Fruit fly (Drosophila melanogaster) whole organism, embryonic: ENCODE results near the gene mRpL30.

Experiments
- ATbp ChIP-seq: fragments of 200-800 bp; sonication (Bioruptor generic); optimal IDR thresholded peaks from 2 replicates; lab custom pipeline; 2017; ENCODE audit warnings: missing biosample characterization, mild to moderate bottlenecking, missing genetic modification characterization, missing genetic modification reagents
- Abd-B ChIP-seq: fragments of 200-800 bp; sonication (Bioruptor generic); optimal IDR thresholded peaks from 2 replicates; lab custom pipeline; 2018; ENCODE audit warnings: missing biosample characterization, mild to moderate bottlenecking, missing genetic modification characterization, moderate library complexity
- BEAF-32 ChIP-seq: fragments of 200-800 bp; sonication (Bioruptor generic); optimal IDR thresholded peaks from 3 replicates; lab custom pipeline; 2017; ENCODE audit warnings: missing biosample characterization, missing genetic modification characterization, mild to moderate bottlenecking, moderate library complexity, missing genetic modification reagents
- Bteb2 ChIP-seq: fragments of 200-800 bp; sonication (Bioruptor generic); optimal IDR thresholded peaks from 2 replicates; lab custom pipeline; 2016; ENCODE audit warnings: missing biosample characterization, missing genetic modification characterization
- C15 ChIP-seq: fragments of 200-800 bp; sonication (Bioruptor generic); IDR thresholded peaks from 3 replicates; pipeline ENCODE4 v1.3.6; 2022; ENCODE audit warnings: missing biosample characterization, missing genetic modification characterization
- CG10267 ChIP-seq: fragments of 200-800 bp; sonication (Bioruptor generic); optimal IDR thresholded peaks from 2 replicates; lab custom pipeline; 2018; ENCODE audit warnings: missing biosample characterization, mild to moderate bottlenecking, missing genetic modification characterization, moderate library complexity
- CG10959 ChIP-seq: fragments of 200-800 bp; sonication (Bioruptor generic); IDR thresholded peaks from 2 replicates; pipeline ENCODE4 v1.3.6; 2022; ENCODE audit warnings: missing biosample characterization, missing genetic modification characterization
- CG14710 ChIP-seq: fragments of 200-800 bp; sonication (Bioruptor generic); optimal IDR thresholded peaks from 3 replicates; lab custom pipeline; 2019; ENCODE audit warnings: missing biosample characterization, mild to moderate bottlenecking, missing genetic modification characterization, moderate library complexity
- CG15696 ChIP-seq: fragments of 200-800 bp; sonication (Bioruptor generic); optimal IDR thresholded peaks from 2 replicates; lab custom pipeline; 2019; ENCODE audit warnings: missing biosample characterization, mild to moderate bottlenecking, missing genetic modification characterization, moderate library complexity
- CG1603 ChIP-seq: fragments of 200-800 bp; sonication (Bioruptor generic); optimal IDR thresholded peaks from 2 replicates; lab custom pipeline; 2019; ENCODE audit warnings: missing biosample characterization, mild to moderate bottlenecking, missing genetic modification characterization, moderate library complexity
- CG16813 ChIP-seq: fragments of 200-800 bp; sonication (Bioruptor generic); IDR thresholded peaks from 3 replicates; pipeline ENCODE4 v1.3.6; 2022; ENCODE audit warnings: missing biosample characterization, missing genetic modification characterization; ENCODE audit not compliant: partially characterized antibody
- CG17186 ChIP-seq: fragments of 200-800 bp; sonication (Bioruptor generic); optimal IDR thresholded peaks from 3 replicates; lab custom pipeline; 2017; ENCODE audit warnings: missing biosample characterization, missing genetic modification reagents, missing genetic modification characterization
- CG1832 ChIP-seq: fragments of 200-800 bp; sonication (Bioruptor generic); optimal IDR thresholded peaks from 2 replicates; lab custom pipeline; 2017; ENCODE audit warnings: missing biosample characterization, mild to moderate bottlenecking, missing genetic modification characterization, inconsistent platforms
- CG2712 ChIP-seq: fragments of 200-800 bp; optimal IDR thresholded peaks from 3 replicates; lab custom pipeline; 2019; ENCODE audit warnings: missing biosample characterization, mild to moderate bottlenecking, missing genetic modification characterization, moderate library complexity
- CG30403 ChIP-seq: fragments of 200-800 bp; sonication (Bioruptor generic); optimal IDR thresholded peaks from 3 replicates; lab custom pipeline; 2016; ENCODE audit warnings: missing biosample characterization, missing genetic modification characterization
- CG32772 ChIP-seq: fragments of 200-800 bp; sonication (Bioruptor generic); IDR thresholded peaks from 2 replicates; pipeline ENCODE4 v1.3.6; 2022; ENCODE audit warnings: missing biosample characterization, missing genetic modification characterization
- CG4854 ChIP-seq: fragments of 200-800 bp; sonication (Bioruptor generic); optimal IDR thresholded peaks from 2 replicates; lab custom pipeline; 2016; ENCODE audit warnings: missing biosample characterization, missing genetic modification characterization, inconsistent platforms
- CG5180 ChIP-seq: fragments of 200-800 bp; sonication (Bioruptor generic); optimal IDR thresholded peaks from 3 replicates; lab custom pipeline; 2017; ENCODE audit warnings: missing biosample characterization, missing genetic modification characterization, mild to moderate bottlenecking, moderate library complexity, missing genetic modification reagents
- CG6175 ChIP-seq: fragments of 200-800 bp; sonication (Bioruptor generic); IDR thresholded peaks from 3 replicates; pipeline ENCODE4 v1.3.6; 2022; ENCODE audit warnings: missing biosample characterization, missing genetic modification characterization
- CG7357 ChIP-seq: fragments of 200-800 bp; sonication (Bioruptor generic); IDR thresholded peaks from 3 replicates; pipeline ENCODE4 v1.3.6; 2022; ENCODE audit warnings: missing biosample characterization, missing genetic modification characterization
- CG7745 ChIP-seq: fragments of 200-800 bp; sonication (Bioruptor generic); optimal IDR thresholded peaks from 2 replicates; lab custom pipeline; 2018; ENCODE audit warnings: missing biosample characterization, mild to moderate bottlenecking, missing genetic modification characterization, moderate library complexity
- CG7786 ChIP-seq: fragments of 200-800 bp; sonication (Bioruptor generic); optimal IDR thresholded peaks from 2 replicates; lab custom pipeline; 2016; ENCODE audit warnings: missing biosample characterization, missing genetic modification characterization
- CG9215 ChIP-seq: fragments of 200-800 bp; sonication (Bioruptor generic); IDR thresholded peaks from 2 replicates; pipeline ENCODE4 v1.3.6; 2022; ENCODE audit warnings: missing biosample characterization, missing genetic modification characterization
- CG9727 ChIP-seq: fragments of 200-800 bp; sonication (Bioruptor generic); optimal IDR thresholded peaks from 3 replicates; lab custom pipeline; 2017; ENCODE audit warnings: missing biosample characterization, mild to moderate bottlenecking, missing genetic modification characterization
- Ets65A ChIP-seq: fragments of 200-800 bp; sonication (Bioruptor generic); peaks from one replicate; lab custom pipeline; 2016; ENCODE audit warnings: missing biosample characterization, missing genetic modification characterization
- Mad ChIP-seq: fragments of 200-800 bp; sonication (Bioruptor generic); optimal IDR thresholded peaks from 2 replicates; lab custom pipeline; 2016; ENCODE audit warnings: missing biosample characterization, missing genetic modification characterization
- Myb ChIP-seq: fragments of 200-800 bp; sonication (Bioruptor generic); optimal IDR thresholded peaks from 2 replicates; lab custom pipeline; 2016; ENCODE audit warnings: missing biosample characterization, missing genetic modification characterization
- Optix ChIP-seq: fragments of 200-800 bp; sonication (Bioruptor generic); IDR thresholded peaks from 3 replicates; pipeline ENCODE4 v1.3.6; 2022; ENCODE audit warnings: missing biosample characterization, missing genetic modification characterization
- Ptx1 ChIP-seq: fragments of 200-800 bp; sonication (Bioruptor generic); IDR thresholded peaks from 2 replicates; pipeline ENCODE4 v1.3.6; 2022; ENCODE audit warnings: missing biosample characterization, missing genetic modification characterization
- Trl ChIP-seq, 3 experiments: fragments of >200 bp in 2 of 3; fragments of 200-800 bp in 1 of 3; sonication (Bioruptor generic) in 1 of 3; optimal IDR thresholded peaks; 2 replicates in 1 of 3; 3 replicates in 2 of 3; lab custom pipeline; 2016 to 2017; ENCODE audit warnings: missing biosample characterization in 1 of 3, missing genetic modification characterization in 1 of 3
- Xrp1 ChIP-seq: fragments of 200-800 bp; sonication (Bioruptor generic); IDR thresholded peaks from 2 replicates; pipeline ENCODE4 v1.3.6; 2022; ENCODE audit warnings: missing biosample characterization, missing genetic modification characterization
- al ChIP-seq: fragments of 200-800 bp; sonication (Bioruptor generic); IDR thresholded peaks from 2 replicates; pipeline ENCODE4 v1.3.6; 2022; ENCODE audit warnings: missing biosample characterization, missing genetic modification characterization
- bbx ChIP-seq: fragments of 200-800 bp; sonication (Bioruptor generic); IDR thresholded peaks from 2 replicates; pipeline ENCODE4 v1.3.6; 2022; ENCODE audit warnings: missing biosample characterization, missing genetic modification characterization; ENCODE audit not compliant: partially characterized antibody
- dan ChIP-seq: fragments of 200-800 bp; sonication (Bioruptor generic); IDR thresholded peaks from 2 replicates; pipeline ENCODE4 v1.3.6; 2022; ENCODE audit warnings: missing biosample characterization, missing genetic modification characterization
- dysf ChIP-seq: fragments of 200-800 bp; sonication (Bioruptor generic); IDR thresholded peaks from 3 replicates; pipeline ENCODE4 v1.3.6; 2022; ENCODE audit warnings: missing biosample characterization, missing genetic modification characterization
- fd102C ChIP-seq: fragments of 200-800 bp; sonication (Bioruptor generic); optimal IDR thresholded peaks from 2 replicates; lab custom pipeline; 2018; ENCODE audit warnings: missing biosample characterization, mild to moderate bottlenecking, missing genetic modification characterization, moderate library complexity
- jing ChIP-seq: fragments of 200-800 bp; sonication (Bioruptor generic); optimal IDR thresholded peaks from 2 replicates; lab custom pipeline; 2018; ENCODE audit warnings: missing biosample characterization, mild to moderate bottlenecking, missing genetic modification characterization
- kay ChIP-seq: fragments of 200-800 bp; sonication (Bioruptor generic); optimal IDR thresholded peaks from 2 replicates; lab custom pipeline; 2016; ENCODE audit warnings: missing biosample characterization, missing genetic modification characterization
- lov ChIP-seq, 2 experiments: fragments of 200-800 bp in 1 of 2; fragments of >200 bp in 1 of 2; sonication (Bioruptor generic) in 1 of 2; IDR thresholded peaks in 1 of 2; optimal IDR thresholded peaks in 1 of 2; 2 replicates in 1 of 2; 3 replicates in 1 of 2; pipeline versions ENCODE4 v1.3.6 to Lab custom; 2017 to 2022; ENCODE audit warnings: missing biosample characterization in 1 of 2, missing genetic modification characterization in 1 of 2
- mld ChIP-seq: fragments of 200-800 bp; sonication (Bioruptor generic); IDR thresholded peaks from 3 replicates; pipeline ENCODE4 v1.3.6; 2022; ENCODE audit warnings: missing biosample characterization, missing genetic modification characterization; ENCODE audit not compliant: partially characterized antibody
- nau ChIP-seq: fragments of 200-800 bp; sonication (Bioruptor generic); optimal IDR thresholded peaks from 3 replicates; lab custom pipeline; 2017; ENCODE audit warnings: missing biosample characterization, mild to moderate bottlenecking, missing genetic modification characterization, missing genetic modification reagents
- nmo ChIP-seq: fragments of 200-800 bp; sonication (Bioruptor generic); optimal IDR thresholded peaks from 2 replicates; lab custom pipeline; 2018; ENCODE audit warnings: missing biosample characterization, mild to moderate bottlenecking, missing genetic modification characterization, moderate library complexity
- oc ChIP-seq: fragments of 200-800 bp; sonication (Bioruptor generic); optimal IDR thresholded peaks from 2 replicates; lab custom pipeline; 2018; ENCODE audit warnings: missing biosample characterization, mild to moderate bottlenecking, missing genetic modification characterization, moderate library complexity
- p53 ChIP-seq: fragments of 200-800 bp; sonication (Bioruptor generic); optimal IDR thresholded peaks from 2 replicates; lab custom pipeline; 2016; ENCODE audit warnings: missing biosample characterization, missing genetic modification characterization
- pb ChIP-seq: fragments of 200-800 bp; sonication (Bioruptor generic); optimal IDR thresholded peaks from 3 replicates; lab custom pipeline; 2016; ENCODE audit warnings: missing biosample characterization, missing genetic modification characterization
- run ChIP-seq: fragments of 200-800 bp; sonication (Bioruptor generic); optimal IDR thresholded peaks from 3 replicates; lab custom pipeline; 2018; ENCODE audit warnings: missing biosample characterization, mild to moderate bottlenecking, missing genetic modification characterization
- trh ChIP-seq: fragments of 200-800 bp; sonication (Bioruptor generic); optimal IDR thresholded peaks from 2 replicates; lab custom pipeline; 2016; ENCODE audit warnings: missing biosample characterization, missing genetic modification characterization
- unc-4 ChIP-seq: fragments of 200-800 bp; sonication (Bioruptor generic); IDR thresholded peaks from 2 replicates; pipeline ENCODE4 v1.3.6; 2022; ENCODE audit warnings: missing biosample characterization, missing genetic modification characterization; ENCODE audit not compliant: partially characterized antibody

The mRpL30 gene

DNA sequence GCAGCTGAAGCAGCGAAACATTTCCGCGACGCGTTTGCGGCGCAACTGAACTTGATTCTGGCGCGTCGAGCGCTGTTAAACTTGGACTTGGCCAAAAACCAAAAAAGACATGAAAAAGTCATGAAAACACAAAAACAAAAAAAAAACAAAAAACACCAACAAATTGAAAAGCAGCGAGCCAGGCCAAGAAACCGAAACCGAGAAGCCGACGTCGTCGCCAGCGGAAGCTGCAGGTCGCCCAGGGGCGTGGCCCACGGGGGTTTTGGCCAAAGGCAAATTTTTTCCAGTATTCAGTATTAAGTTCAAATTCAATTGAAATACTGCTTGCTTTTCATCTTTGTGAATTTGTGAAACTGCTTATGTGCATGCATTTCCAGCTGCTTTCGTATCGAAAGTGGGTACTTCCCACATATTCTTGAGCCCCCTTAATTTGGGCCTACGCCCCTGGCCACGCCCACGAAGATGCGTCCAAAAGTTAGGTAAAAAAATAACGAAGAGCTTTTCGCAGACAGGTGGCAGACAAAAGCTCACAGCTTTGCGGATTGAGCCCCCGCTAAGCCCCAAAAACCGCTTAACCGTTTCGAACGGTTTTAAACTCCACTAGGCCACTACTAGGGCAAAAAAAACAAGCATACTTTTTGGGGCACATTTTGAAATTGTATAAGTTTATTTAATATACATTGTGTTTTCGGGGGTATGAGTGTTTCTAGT is 19.1 kb downstream of the mRpL30 start, which contains the start of gene CG3009 (continued):
- TF ChIP-seq CG7786 (GFP tag; lab: Kevin White, UChicago) (peak; percentile 98), CG10267 (tag; lab: Kevin White, UChicago) (peak; percentile 88), kay (peak; percentile 93), CG5180 (peak; percentile 89), CG14710 (peak; percentile 89), CG7357 (GFP tag; lab: Robert Waterston, UW) (peak; percentile 94), BEAF-32 (GFP tag; lab: Kevin White, UChicago) (peak; percentile 27), CG17186 (GFP tag; lab: Kevin White, UChicago) (peak; percentile 83), dysf (GFP tag; lab: Robert Waterston, UW) (peak; percentile 99), nmo (GFP tag; lab: Kevin White, UChicago) (peak; percentile 95), fd102C (GFP tag; lab: Kevin White, UChicago) (peak; percentile 5), pb (GFP tag; lab: Kevin White, UChicago) (peak; percentile 98), run (tag; lab: Kevin White, UChicago) (peak; percentile 93), CG6175 (peak; percentile 96), CG16813 (GFP tag; lab: Robert Waterston, UW) (no peak), Xrp1 (GFP tag; lab: Robert Waterston, UW) (peak; percentile 98), CG4854 (peak; percentile 95), CG1603 (tag; lab: Kevin White, UChicago) (peak; percentile 96), CG7745 (tag; lab: Kevin White, UChicago) (peak; percentile 27), dan (GFP tag; lab: Robert Waterston, UW) (peak; percentile 67; the same call in 1 of the 2 replicates), Optix (GFP tag; lab: Robert Waterston, UW) (peak; percentile 98), Myb (GFP tag; lab: Kevin White, UChicago) (peak; percentile 92), CG10959 (peak; percentile 83), Ptx1 (peak; percentile 98), CG15696 (tag; lab: Kevin White, UChicago) (peak; percentile 79), Trl (optimal IDR thresholded peaks at IDR 0.05; lab: Kevin White, UChicago) (no peak), Trl (GFP tag; optimal IDR thresholded peaks at IDR 0.05; lab: Kevin White, UChicago) (peak; percentile 99), Ets65A (GFP tag; lab: Kevin White, UChicago) (peak; percentile 99), Abd-B (GFP tag; lab: Kevin White, UChicago) (peak; percentile 95), CG2712 (tag; lab: Kevin White, UChicago) (peak; percentile 95), Mad (GFP tag; lab: Kevin White, UChicago) (peak; percentile 98), lov (optimal IDR thresholded peaks at IDR 0.05; lab: Kevin White, UChicago) (no peak), lov (GFP tag; IDR thresholded peaks at IDR 0.05; lab: Robert Waterston, UW) (peak; percentile 93), ATbp (GFP tag; lab: Kevin White, UChicago) (peak; percentile 98), unc-4 (GFP tag; lab: Robert Waterston, UW) (no peak), nau (peak; percentile 96), C15 (GFP tag; lab: Robert Waterston, UW) (peak; percentile 94), CG32772 (GFP tag; lab: Robert Waterston, UW) (peak; percentile 97), al (peak; percentile 97), mld (no peak), CG9727 (GFP tag; lab: Kevin White, UChicago) (peak; percentile 95), oc (tag; lab: Kevin White, UChicago) (peak; percentile 95), p53 (peak; percentile 94), jing (GFP tag; lab: Kevin White, UChicago) (peak; percentile 96), CG9215 (peak; percentile 96), bbx (GFP tag; lab: Robert Waterston, UW) (no peak), Bteb2 (GFP tag; lab: Kevin White, UChicago) (peak; percentile 97), trh (GFP tag; lab: Kevin White, UChicago) (peak; percentile 88), CG1832 (GFP tag; lab: Kevin White, UChicago) (peak; percentile 38), CG30403 (peak; percentile 98)
